Fruit fly (Drosophila melanogaster): ENCODE measurements around the gene CG17931.

Gene CG17931

DNA sequence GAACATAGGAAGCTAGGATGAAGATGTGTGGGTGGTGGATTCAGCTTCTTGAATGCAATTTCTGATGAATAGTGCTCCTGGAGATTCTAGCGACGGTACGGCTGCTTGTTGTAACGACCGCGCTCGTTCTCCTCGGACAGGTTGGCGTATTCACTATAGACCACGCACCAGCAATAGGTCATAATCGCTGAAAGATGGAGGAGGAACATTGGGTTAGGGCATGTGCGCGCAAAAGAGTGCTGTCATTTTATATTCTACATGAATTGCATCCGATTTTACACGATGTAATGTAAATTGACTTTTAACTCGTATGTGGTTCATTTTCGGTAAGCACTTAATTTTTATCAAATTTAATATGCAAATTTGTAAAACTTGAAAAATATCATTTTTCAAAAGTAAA, 8.2 kb downstream of the CG17931 start (continued):
- TF ChIP-seq sug (tag; optimal IDR thresholded peaks at IDR 0.05) (peak; percentile 20), CG4282 (GFP tag; optimal IDR thresholded peaks at IDR 0.05) (no peak), z (GFP tag; IDR thresholded peaks at IDR 0.05) (no peak), pum (GFP tag; optimal IDR thresholded peaks at IDR 0.05) (no peak), BEAF-32 (GFP tag; optimal IDR thresholded peaks at IDR 0.05) (peak; percentile 31), sima (GFP tag; optimal IDR thresholded peaks at IDR 0.05) (no peak), trh (GFP tag; optimal IDR thresholded peaks at IDR 0.05) (no peak), NFAT (GFP tag; IDR thresholded peaks at IDR 0.05) (no peak), hth (optimal IDR thresholded peaks at IDR 0.05) (no peak), YL-1 (GFP tag; optimal IDR thresholded peaks at IDR 0.05) (no peak), CG17385 (GFP tag; optimal IDR thresholded peaks at IDR 0.05) (no peak), CG15073 (GFP tag; optimal IDR thresholded peaks at IDR 0.05) (no peak), cg (GFP tag; optimal IDR thresholded peaks at IDR 0.05) (no peak), nerfin-2 (GFP tag; IDR thresholded peaks at IDR 0.05; ENCODE audit: partially characterized antibody) (no peak), amos (GFP tag; IDR thresholded peaks at IDR 0.05; ENCODE audit: partially characterized antibody) (peak; percentile 70), Atf3 (GFP tag; optimal IDR thresholded peaks at IDR 0.05) (no peak), ash1 (GFP tag; optimal IDR thresholded peaks at IDR 0.05) (no peak), Gug (GFP tag; IDR thresholded peaks at IDR 0.05) (no peak), zfh2 (GFP tag; optimal IDR thresholded peaks at IDR 0.05) (no peak), maf-S (GFP tag; optimal IDR thresholded peaks at IDR 0.05) (no peak), wor (GFP tag; IDR thresholded peaks at IDR 0.05) (no peak), Tbp (GFP tag; optimal IDR thresholded peaks at IDR 0.05) (no peak), CG12219 (GFP tag; optimal IDR thresholded peaks at IDR 0.05) (no peak), zfh1 (GFP tag; IDR thresholded peaks at IDR 0.05) (no peak), CG42726 (GFP tag; IDR thresholded peaks at IDR 0.05; ENCODE audit: partially characterized antibody) (peak; percentile 58; the same call in 1 of the 2 replicates), CG11723 (GFP tag; optimal IDR thresholded peaks at IDR 0.05) (no peak), ab (GFP tag; optimal IDR thresholded peaks at IDR 0.05) (no peak), CG17568 (GFP tag; optimal IDR thresholded peaks at IDR 0.05) (no peak), ind (GFP tag; optimal IDR thresholded peaks at IDR 0.05) (no peak), CG7556 (GFP tag; optimal IDR thresholded peaks at IDR 0.05) (no peak), Hsf (GFP tag; optimal IDR thresholded peaks at IDR 0.05) (no peak), CG8089 (GFP tag; optimal IDR thresholded peaks at IDR 0.05) (no peak), so (GFP tag; IDR thresholded peaks at IDR 0.05) (no peak), Med (GFP tag) (peak; percentile 68), CG4328 (GFP tag; optimal IDR thresholded peaks at IDR 0.05) (no peak), Usf (GFP tag; optimal IDR thresholded peaks at IDR 0.05) (no peak), sens (GFP tag) (peak; percentile 43), CG10979 (tag; optimal IDR thresholded peaks at IDR 0.05) (no peak), knrl (GFP tag; IDR thresholded peaks at IDR 0.05; ENCODE audit: partially characterized antibody) (peak; percentile 42; the same call in 1 of the 3 replicates), sc (optimal IDR thresholded peaks at IDR 0.05) (no peak), sc (GFP tag; optimal IDR thresholded peaks at IDR 0.05) (no peak), CG18476 (GFP tag; optimal IDR thresholded peaks at IDR 0.05) (no peak), CG3281 (GFP tag; optimal IDR thresholded peaks at IDR 0.05) (no peak), CG8388 (GFP tag; optimal IDR thresholded peaks at IDR 0.05) (no peak), cad (GFP tag; optimal IDR thresholded peaks at IDR 0.05) (no peak), lov (optimal IDR thresholded peaks at IDR 0.05) (no peak), lov (GFP tag; IDR thresholded peaks at IDR 0.05) (no peak), nmo (GFP tag; optimal IDR thresholded peaks at IDR 0.05) (no peak), Pdp1 (GFP tag; optimal IDR thresholded peaks at IDR 0.05) (peak in 1 of 2 experiments; percentile 58), mirr (GFP tag; optimal IDR thresholded peaks at IDR 0.05) (no peak), Opbp (GFP tag; IDR thresholded peaks at IDR 0.05; ENCODE audit: partially characterized antibody) (peak; percentile 58; the same call in 2 of the 3 replicates), toy (GFP tag; IDR thresholded peaks at IDR 0.05) (no peak), Max (GFP tag; optimal IDR thresholded peaks at IDR 0.05) (no peak)
